Worm (Caenorhabditis elegans): Measurements from ENCODE around the gene C54F6.18.

C54F6.18 gene

DNA sequence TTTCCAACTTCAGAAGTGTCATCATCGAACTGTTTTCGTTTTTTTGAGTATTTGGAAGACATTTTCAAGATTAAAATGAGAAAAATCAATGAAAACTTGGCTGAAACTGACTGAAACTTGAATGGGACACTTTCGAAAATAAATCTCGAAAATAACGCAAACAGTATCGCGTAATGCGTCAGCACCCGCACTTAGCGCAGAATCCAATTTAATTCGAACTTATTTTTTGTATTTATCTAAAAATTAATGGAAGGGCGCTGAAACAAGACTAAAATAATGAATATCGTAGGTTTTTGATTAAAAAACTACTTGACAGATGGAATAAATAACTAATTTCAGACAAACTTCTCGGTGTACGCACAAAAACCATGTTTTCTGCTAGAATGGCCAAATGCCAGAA, 49.8 kb downstream of the C54F6.18 start, which contains the start of the genes snu-66 and ints-9 (continued):
- TF ChIP-seq ama-1 (optimal IDR thresholded peaks at IDR 0.05) (no peak), skn-1 (tag; optimal IDR thresholded peaks at IDR 0.05) (no peak), snpc-4 (tag; optimal IDR thresholded peaks at IDR 0.05) (no peak), nhr-41 (GFP tag; IDR thresholded peaks at IDR 0.05) (no peak), dmd-9 (GFP tag; IDR thresholded peaks at IDR 0.05) (0 out of 2 replicates have a peak, but pooled peaks have one; percentile 48)
